Worm (Caenorhabditis elegans) whole organism, mixed stage, embryonic: ENCODE measurements around the gene nrde-2.
"Not testable (repeated sequence)": the region's sequence is repeated elsewhere in the genome, so short reads cannot be mapped to it uniquely, and the experiment has no call there.

Experiments used
- M03D4.4 ChIP-seq: sonication (generic microtip); optimal IDR thresholded peaks from 2 replicates; lab custom pipeline; 2017; ENCODE audit warnings: mild to moderate bottlenecking, missing genetic modification characterization, missing compliant biosample characterization
- drap-1 ChIP-seq: fragments of 200-800 bp; sonication (Bioruptor generic); optimal IDR thresholded peaks from 3 replicates; lab custom pipeline; 2018; ENCODE audit warnings: mild to moderate bottlenecking, missing genetic modification characterization, missing compliant biosample characterization
- elt-3 ChIP-seq: fragments of 150-350 bp; optimal IDR thresholded peaks from 2 replicates; lab custom pipeline; 2014; ENCODE audit warnings: missing biosample characterization, missing genetic modification characterization
- lin-13 ChIP-seq: fragments of 150-350 bp; optimal IDR thresholded peaks from 2 replicates; lab custom pipeline; 2014; ENCODE audit warnings: missing biosample characterization, missing genetic modification characterization
- lin-32 ChIP-seq: fragments of 200-800 bp; sonication (Bioruptor generic); optimal IDR thresholded peaks from 2 replicates; lab custom pipeline; 2018; ENCODE audit warnings: mild to moderate bottlenecking, missing genetic modification characterization, missing compliant biosample characterization
- lsy-2 ChIP-seq: fragments of 150-350 bp; optimal IDR thresholded peaks from 2 replicates; lab custom pipeline; 2014; ENCODE audit warnings: missing biosample characterization, missing genetic modification characterization
- mep-1 ChIP-seq: fragments of 150-350 bp; optimal IDR thresholded peaks from 2 replicates; lab custom pipeline; 2017; ENCODE audit warnings: missing biosample characterization, missing genetic modification reagents, missing genetic modification characterization, inconsistent platforms
- nhr-12 ChIP-seq: fragments of 150-350 bp; optimal IDR thresholded peaks from 2 replicates; lab custom pipeline; 2014; ENCODE audit warnings: missing biosample characterization, missing genetic modification characterization
- pha-4 ChIP-seq: fragments of 150-350 bp; optimal IDR thresholded peaks from 2 replicates; lab custom pipeline; 2018; ENCODE audit warnings: missing biosample characterization, missing genetic modification reagents, missing genetic modification characterization
- tbx-8 ChIP-seq: fragments of 200-800 bp; sonication (Bioruptor generic); optimal IDR thresholded peaks from 2 replicates; lab custom pipeline; 2018; ENCODE audit warnings: mild to moderate bottlenecking, missing genetic modification characterization, moderate library complexity, missing compliant biosample characterization
- unc-120 ChIP-seq: sonication (generic microtip); optimal IDR thresholded peaks from 2 replicates; lab custom pipeline; 2017; ENCODE audit warnings: missing genetic modification characterization, missing compliant biosample characterization; ENCODE audit not compliant: poor library complexity, severe bottlenecking
- unc-39 ChIP-seq: fragments of 150-350 bp; optimal IDR thresholded peaks from 2 replicates; lab custom pipeline; 2014; ENCODE audit warnings: missing biosample characterization, missing genetic modification characterization
- unc-62 ChIP-seq: fragments of 150-350 bp; optimal IDR thresholded peaks from 2 replicates; lab custom pipeline; 2014; ENCODE audit warnings: missing biosample characterization, missing genetic modification reagents, missing genetic modification characterization
- ztf-11 ChIP-seq: fragments of 150-350 bp; optimal IDR thresholded peaks from 2 replicates; lab custom pipeline; 2014; ENCODE audit warnings: missing biosample characterization, missing genetic modification characterization

DNA sequence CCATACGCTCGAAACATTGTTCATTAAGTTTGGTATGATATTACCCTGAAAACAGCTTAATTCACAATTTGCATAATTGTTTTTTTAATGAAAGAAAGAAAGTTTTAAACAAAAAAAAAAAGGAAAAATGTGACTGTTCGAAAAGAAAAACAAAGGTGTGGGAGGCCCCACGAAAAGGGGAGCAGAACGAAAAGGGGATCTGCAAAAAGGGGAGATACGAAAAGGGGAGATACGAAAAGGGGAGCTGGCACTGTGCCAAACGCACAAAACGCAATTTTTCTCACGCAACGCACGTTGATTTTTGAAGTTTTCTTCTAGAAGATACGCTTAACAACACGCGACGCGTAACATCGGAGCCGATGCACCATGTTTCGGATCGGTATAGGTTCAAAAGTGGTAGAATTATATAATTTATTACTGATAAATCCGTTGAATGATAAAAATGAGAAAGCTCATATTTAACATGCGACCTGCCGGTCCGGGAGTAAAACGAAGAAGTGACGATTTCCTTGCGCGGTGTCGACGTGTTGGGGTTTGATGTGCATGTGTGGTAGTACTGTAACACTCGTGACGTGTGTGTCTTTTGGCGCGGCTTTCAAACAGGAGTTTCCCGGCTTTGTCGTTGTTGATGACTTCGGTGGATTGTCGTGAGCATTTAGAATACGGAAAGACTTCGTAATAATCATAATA lies at the start of gene nrde-2:
- TF ChIP-seq elt-3; unc-39 (tag; lab: Kevin White, UChicago); nhr-12 (tag; lab: Kevin White, UChicago); lsy-2 (tag; lab: Kevin White, UChicago); unc-120; ztf-11 (tag; lab: Kevin White, UChicago); tbx-8 (GFP tag; lab: Kevin White, UChicago); lin-32 (GFP tag; lab: Kevin White, UChicago); mep-1 (tag; lab: Kevin White, UChicago); M03D4.4 (tag; lab: Kevin White, UChicago); unc-62 (GFP tag; lab: Kevin White, UChicago); pha-4; drap-1 (GFP tag; lab: Kevin White, UChicago); lin-13 (tag; lab: Kevin White, UChicago): not testable (repeated sequence)
